Fruit fly (Drosophila melanogaster): ENCODE data around the gene Adsl.

dm6 chr3R:17039993-17040807 is 19.3 kb upstream of the Adsl start, which contains the start of the genes CG18213 and Trm7-32:
- TF ChIP-seq psq (optimal IDR thresholded peaks at IDR 0.05) (no peak), h (optimal IDR thresholded peaks at IDR 0.05) (no peak), insv (optimal IDR thresholded peaks at IDR 0.05) (no peak)
